Fruit fly (Drosophila melanogaster): ENCODE results near the gene tefu.

Gene tefu

dm6 chr3R:15275158-15275623 lies 33.2 kb upstream of the tefu start, which contains the start of the genes Cp190 and CG4338 (continued):
- TF ChIP-seq CG2199 (GFP tag; IDR thresholded peaks at IDR 0.05) = peak; percentile 89; the same call in 2 of the 3 replicates
- peak; percentile 98 for TF ChIP-seq CG12104 (GFP tag; optimal IDR thresholded peaks at IDR 0.05)
- peak; percentile 96 for TF ChIP-seq CG34422 (GFP tag; IDR thresholded peaks at IDR 0.05)
- TF ChIP-seq salm (tag; optimal IDR thresholded peaks at IDR 0.05) = peak; percentile 98
- peak; percentile 96 for TF ChIP-seq ranshi (GFP tag; IDR thresholded peaks at IDR 0.05)
- TF ChIP-seq mam (GFP tag; optimal IDR thresholded peaks at IDR 0.05) = peak; percentile 93
- TF ChIP-seq CG7271 (tag; optimal IDR thresholded peaks at IDR 0.05) = peak; percentile 96
- peak; percentile 96 for TF ChIP-seq CG8290 (GFP tag; optimal IDR thresholded peaks at IDR 0.05)
- TF ChIP-seq CG8290 (tag; optimal IDR thresholded peaks at IDR 0.05) = peak; percentile 90
- peak; percentile 98 for TF ChIP-seq tin (GFP tag; optimal IDR thresholded peaks at IDR 0.05)
- peak; percentile 98 for TF ChIP-seq CG17359 (tag; optimal IDR thresholded peaks at IDR 0.05)
- peak; percentile 71 for TF ChIP-seq CG9797 (GFP tag; optimal IDR thresholded peaks at IDR 0.05)
- peak; percentile 96 for TF ChIP-seq klu (GFP tag; IDR thresholded peaks at IDR 0.05)
- peak; percentile 89 for TF ChIP-seq Rx (GFP tag; IDR thresholded peaks at IDR 0.05)
- peak; percentile 91 for TF ChIP-seq psq (GFP tag; optimal IDR thresholded peaks at IDR 0.05)
- peak; percentile 86 for TF ChIP-seq NK7.1 (GFP tag; optimal IDR thresholded peaks at IDR 0.05)
- TF ChIP-seq CG34224 (GFP tag; IDR thresholded peaks at IDR 0.05; ENCODE audit: partially characterized antibody) = peak; percentile 37; the same call in 2 of the 3 replicates
- TF ChIP-seq CG6854 (GFP tag; optimal IDR thresholded peaks at IDR 0.05) = peak; percentile 95
- TF ChIP-seq org-1 (GFP tag; optimal IDR thresholded peaks at IDR 0.05) = peak; percentile 96
- TF ChIP-seq CG33213 (GFP tag; optimal IDR thresholded peaks at IDR 0.05) = peak; percentile 85
- peak; percentile 93 for TF ChIP-seq jigr1 (GFP tag; IDR thresholded peaks at IDR 0.05)
- TF ChIP-seq CG32532 (GFP tag; IDR thresholded peaks at IDR 0.05) = peak; percentile 98
- TF ChIP-seq Ets97D (GFP tag; optimal IDR thresholded peaks at IDR 0.05) = peak; percentile 94
- peak; percentile 78 for TF ChIP-seq eyg (GFP tag; optimal IDR thresholded peaks at IDR 0.05)
- TF ChIP-seq CG17186 (GFP tag; optimal IDR thresholded peaks at IDR 0.05) = peak; percentile 91
- TF ChIP-seq schlank (tag; optimal IDR thresholded peaks at IDR 0.05) = peak; percentile 93
- TF ChIP-seq CG31441 (GFP tag; IDR thresholded peaks at IDR 0.05) = peak; percentile 99
- peak; percentile 94 for TF ChIP-seq sens-2 (GFP tag; IDR thresholded peaks at IDR 0.05)
- no peak for TF ChIP-seq h (optimal IDR thresholded peaks at IDR 0.05)
- TF ChIP-seq scrt (GFP tag; optimal IDR thresholded peaks at IDR 0.05) = peak; percentile 93
- TF ChIP-seq Nf-YB (GFP tag; optimal IDR thresholded peaks at IDR 0.05) = peak; percentile 89
- peak; percentile 66 for TF ChIP-seq CG9876 (GFP tag; optimal IDR thresholded peaks at IDR 0.05)
- peak; percentile 72 for TF ChIP-seq NC2α (GFP tag; optimal IDR thresholded peaks at IDR 0.05)
- peak; percentile 94 for TF ChIP-seq CG10366 (GFP tag; IDR thresholded peaks at IDR 0.05)
- peak; percentile 72 for TF ChIP-seq crc (GFP tag; optimal IDR thresholded peaks at IDR 0.05)
- peak; percentile 99 for TF ChIP-seq CG33557 (GFP tag; optimal IDR thresholded peaks at IDR 0.05)
- TF ChIP-seq CG12071 (GFP tag; optimal IDR thresholded peaks at IDR 0.05) = peak; percentile 93
- TF ChIP-seq CG1602 (GFP tag; optimal IDR thresholded peaks at IDR 0.05) = peak; percentile 98
- TF ChIP-seq Adf1 (GFP tag; IDR thresholded peaks at IDR 0.05) = peak; percentile 79
- peak; percentile 98 for TF ChIP-seq az2 (GFP tag; optimal IDR thresholded peaks at IDR 0.05)
- TF ChIP-seq CG1832 (GFP tag; optimal IDR thresholded peaks at IDR 0.05) = no peak
- TF ChIP-seq CG14050 (GFP tag; IDR thresholded peaks at IDR 0.05) = peak; percentile 91
- no peak for TF ChIP-seq CG8478 (optimal IDR thresholded peaks at IDR 0.05)
- peak; percentile 99 for TF ChIP-seq CG13296 (GFP tag; optimal IDR thresholded peaks at IDR 0.05)
- peak; percentile 88 for TF ChIP-seq CG18011 (GFP tag; optimal IDR thresholded peaks at IDR 0.05)
- peak; percentile 99 for TF ChIP-seq sqz (GFP tag; optimal IDR thresholded peaks at IDR 0.05)
- TF ChIP-seq CG10147 (GFP tag; optimal IDR thresholded peaks at IDR 0.05) = peak; percentile 98
- peak; percentile 94 for TF ChIP-seq D19B (GFP tag; optimal IDR thresholded peaks at IDR 0.05)
- peak; percentile 93 for TF ChIP-seq CG15514 (GFP tag; optimal IDR thresholded peaks at IDR 0.05)
- peak; percentile 94 for TF ChIP-seq ewg (GFP tag; optimal IDR thresholded peaks at IDR 0.05)
- peak; percentile 90 for TF ChIP-seq CG11560 (tag; IDR thresholded peaks at IDR 0.05)
- peak; percentile 80 for TF ChIP-seq CG11696 (GFP tag; IDR thresholded peaks at IDR 0.05)

Data from whole organism, embryonic.